Fruit fly (Drosophila melanogaster): ENCODE measurements around the gene CG5646.

The CG5646 gene

DNA sequence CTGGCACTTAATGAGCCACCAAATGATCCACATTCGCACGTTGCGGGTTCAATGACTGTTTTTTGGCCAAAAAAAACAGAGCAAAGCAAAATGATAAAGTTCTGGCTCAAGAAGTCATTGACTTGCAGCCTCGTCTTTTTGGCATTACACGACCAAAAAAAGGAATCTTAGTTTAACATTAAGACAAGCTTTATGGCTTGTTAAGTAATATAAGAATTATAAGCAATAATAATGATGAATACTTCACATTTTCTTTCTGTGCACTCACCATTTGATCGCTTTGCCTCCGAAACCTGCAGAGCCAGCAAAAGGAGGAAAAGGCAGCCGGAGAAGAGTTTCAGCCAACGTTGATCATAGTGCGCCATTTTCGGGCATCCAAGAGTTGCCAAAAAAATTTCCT, 32.1 kb upstream of the CG5646 start:
- TF ChIP-seq Snoo (tag; optimal IDR thresholded peaks at IDR 0.05) (peak; percentile 1), CG8301 (tag; optimal IDR thresholded peaks at IDR 0.05) (no peak), CG13204 (GFP tag; optimal IDR thresholded peaks at IDR 0.05) (no peak), Pif1B (GFP tag; optimal IDR thresholded peaks at IDR 0.05) (no peak), CG12605 (GFP tag; IDR thresholded peaks at IDR 0.05) (no peak), CG8159 (tag; optimal IDR thresholded peaks at IDR 0.05) (no peak), CG15710 (tag; optimal IDR thresholded peaks at IDR 0.05) (no peak)

DNA sequence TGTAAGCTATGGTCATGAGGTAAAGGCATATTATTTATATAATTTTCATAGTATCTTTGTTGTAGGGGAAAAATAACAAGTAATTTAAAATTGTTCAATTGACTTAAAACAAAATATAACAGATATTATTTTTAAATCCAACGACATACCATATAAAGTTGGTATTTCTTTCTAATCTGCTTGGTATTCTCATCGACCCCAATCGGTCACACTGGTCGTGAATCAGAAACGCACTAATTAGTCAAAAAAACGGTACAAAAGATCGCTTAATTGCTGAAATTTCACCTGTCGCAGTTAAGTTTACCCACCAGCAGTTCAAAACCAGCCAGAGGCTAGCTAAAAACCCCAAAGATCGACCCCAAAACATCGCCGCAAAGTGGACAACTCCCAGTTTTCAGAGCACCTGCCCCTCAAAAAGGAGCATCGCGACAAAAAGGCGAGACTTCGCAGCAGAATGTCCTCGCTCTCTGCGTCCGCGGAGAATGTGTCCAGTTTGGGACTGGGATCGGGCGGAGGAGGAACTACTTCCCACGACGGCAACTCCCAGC, 21.6 kb upstream of the CG5646 start, which contains the start of gene pins:
Gene pins, plus strand, starts transcription at position 207 of the 548 bp plus-strand sequence.
- TF ChIP-seq Pif1A (GFP tag; optimal IDR thresholded peaks at IDR 0.05): no peak

DNA sequence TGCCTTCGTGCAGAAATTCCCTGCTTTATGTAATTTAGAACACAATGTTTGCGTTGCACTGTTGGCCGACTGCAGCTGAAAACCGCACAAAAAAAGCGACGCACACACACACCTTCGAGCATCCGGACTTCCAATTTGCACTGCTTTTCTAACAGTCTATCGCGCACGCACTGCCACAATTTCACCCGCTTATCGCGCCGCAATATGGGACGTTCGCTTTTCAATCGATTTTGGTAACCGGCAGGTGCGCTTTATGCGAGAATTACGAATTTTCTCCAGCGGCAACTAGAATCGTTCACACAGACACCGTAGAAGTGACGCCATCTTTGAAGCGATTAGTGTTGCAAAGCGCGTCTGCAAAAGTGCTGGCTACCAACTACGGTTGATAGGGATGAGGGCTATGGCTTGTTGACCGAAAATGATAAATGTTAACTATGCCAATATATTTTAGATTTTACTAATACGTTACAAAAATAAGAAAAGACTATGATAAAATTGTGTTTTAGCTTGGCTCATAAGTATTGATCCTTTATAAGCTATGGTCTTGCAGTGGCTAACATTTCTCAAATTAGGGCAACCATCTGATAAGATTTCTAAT, 20.9 kb upstream of the CG5646 start, which contains the start of gene wdb:
Gene wdb, minus strand, starts transcription at position 352 of the 598 bp plus-strand sequence.
- TF ChIP-seq gl (tag; optimal IDR thresholded peaks at IDR 0.05) (no peak), Snoo (tag; optimal IDR thresholded peaks at IDR 0.05) (peak; percentile 38), Pif1B (GFP tag; optimal IDR thresholded peaks at IDR 0.05) (peak; percentile 23), CG15710 (tag; optimal IDR thresholded peaks at IDR 0.05) (peak; percentile 33), CG34367 (tag; optimal IDR thresholded peaks at IDR 0.05) (no peak), CG8159 (tag; optimal IDR thresholded peaks at IDR 0.05) (peak; percentile 19)

- TF ChIP-seq Snoo (tag; optimal IDR thresholded peaks at IDR 0.05) (peak; percentile 81), rn (GFP tag; IDR thresholded peaks at IDR 0.05) (no peak), CG34367 (tag; optimal IDR thresholded peaks at IDR 0.05) (peak; percentile 60), EcR (GFP tag; optimal IDR thresholded peaks at IDR 0.05) (peak; percentile 13), CG4496 (GFP tag; IDR thresholded peaks at IDR 0.05) (no peak), CG13204 (GFP tag; optimal IDR thresholded peaks at IDR 0.05) (no peak), CG8301 (tag; optimal IDR thresholded peaks at IDR 0.05) (peak; percentile 75), CG17806 (tag; optimal IDR thresholded peaks at IDR 0.05) (peak; percentile 75), D1 (tag; optimal IDR thresholded peaks at IDR 0.05) (no peak), gl (tag; optimal IDR thresholded peaks at IDR 0.05) (peak; percentile 72), CG12605 (GFP tag; IDR thresholded peaks at IDR 0.05) (no peak), Ets98B (GFP tag; IDR thresholded peaks at IDR 0.05) (no peak), Pif1A (GFP tag; optimal IDR thresholded peaks at IDR 0.05) (peak; percentile 91), CG10348 (GFP tag; IDR thresholded peaks at IDR 0.05) (no peak), Pif1B (GFP tag; optimal IDR thresholded peaks at IDR 0.05) (peak; percentile 81), CG32121 (GFP tag; IDR thresholded peaks at IDR 0.05) (no peak), CG9948 (tag; optimal IDR thresholded peaks at IDR 0.05) (peak; percentile 62), CG8159 (tag; optimal IDR thresholded peaks at IDR 0.05) (peak; percentile 69), CG15710 (tag; optimal IDR thresholded peaks at IDR 0.05) (peak; percentile 64), CG14655 (GFP tag; optimal IDR thresholded peaks at IDR 0.05) (no peak), fd96Ca (GFP tag; IDR thresholded peaks at IDR 0.05) (no peak)
These were observed 20.2 kb upstream of the CG5646 start for dm6 chr3R:27581263-27581868.

DNA sequence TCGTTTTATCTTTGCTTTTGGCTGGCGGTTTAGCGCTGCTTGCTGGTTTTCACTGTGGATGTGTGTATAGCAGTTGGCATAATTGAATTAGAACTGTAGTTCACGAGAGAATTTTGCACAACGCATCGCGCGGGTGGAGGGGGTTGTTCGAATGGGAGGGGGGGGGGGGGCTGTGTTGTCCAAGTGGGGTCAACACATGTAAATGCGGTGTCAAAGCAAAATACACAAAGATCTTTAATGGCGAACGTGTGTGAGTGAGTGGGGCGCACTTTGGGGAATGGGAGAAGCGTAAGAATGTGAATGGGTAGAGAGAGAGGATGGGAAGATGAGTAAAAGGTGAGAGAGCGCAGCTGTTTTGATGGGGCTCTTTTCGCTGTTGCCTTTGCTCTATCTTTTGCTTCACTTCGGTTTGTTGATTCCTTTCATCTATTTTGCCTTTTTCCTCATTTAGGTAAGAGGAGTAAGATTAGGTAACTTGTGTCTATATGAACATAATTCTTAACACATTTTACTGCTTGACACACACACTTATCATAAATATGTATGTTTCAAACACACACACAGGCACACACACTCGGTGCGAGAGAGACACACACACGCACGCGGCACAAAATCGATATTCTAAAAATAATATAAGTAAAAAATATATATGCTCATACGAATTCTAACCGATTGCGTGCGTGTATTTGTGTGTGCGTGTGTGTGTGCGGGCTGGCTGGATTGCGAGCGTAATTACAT, 19.3 kb upstream of the CG5646 start:
- TF ChIP-seq EcR (GFP tag; optimal IDR thresholded peaks at IDR 0.05) (peak; percentile 38), CG9948 (tag; optimal IDR thresholded peaks at IDR 0.05) (no peak)

- TF ChIP-seq CG9948 (tag; optimal IDR thresholded peaks at IDR 0.05) (no peak), CG34367 (tag; optimal IDR thresholded peaks at IDR 0.05) (no peak), D1 (tag; optimal IDR thresholded peaks at IDR 0.05) (no peak), EcR (GFP tag; optimal IDR thresholded peaks at IDR 0.05) (no peak), CG15710 (tag; optimal IDR thresholded peaks at IDR 0.05) (no peak), CG32121 (GFP tag; IDR thresholded peaks at IDR 0.05) (no peak), CG8301 (tag; optimal IDR thresholded peaks at IDR 0.05) (no peak), Snoo (tag; optimal IDR thresholded peaks at IDR 0.05) (no peak), Pif1B (GFP tag; optimal IDR thresholded peaks at IDR 0.05) (no peak), rn (GFP tag; IDR thresholded peaks at IDR 0.05) (no peak), CG13204 (GFP tag; optimal IDR thresholded peaks at IDR 0.05) (no peak), Ets98B (GFP tag; IDR thresholded peaks at IDR 0.05) (no peak), CG10348 (GFP tag; IDR thresholded peaks at IDR 0.05) (no peak)
These were observed 18.3 kb upstream of the CG5646 start for dm6 chr3R:27579422-27579821.

Data from whole organism, pupa.